Fruit fly (Drosophila melanogaster) whole organism, embryonic: ENCODE measurements around the gene CG31637.

Experiments used
- Antp ChIP-seq: fragments of 200-800 bp; sonication (Bioruptor generic); optimal IDR thresholded peaks from 3 replicates; lab custom pipeline; 2016; ENCODE audit warnings: missing biosample characterization, missing genetic modification characterization
- BEAF-32 ChIP-seq: fragments of 200-800 bp; sonication (Bioruptor generic); optimal IDR thresholded peaks from 3 replicates; lab custom pipeline; 2017; ENCODE audit warnings: missing biosample characterization, missing genetic modification characterization, mild to moderate bottlenecking, moderate library complexity, missing genetic modification reagents
- Bgb ChIP-seq: fragments of 200-800 bp; sonication (Bioruptor generic); IDR thresholded peaks from 2 replicates; pipeline ENCODE4 v1.3.6; 2022; ENCODE audit warnings: missing biosample characterization, missing genetic modification characterization; ENCODE audit not compliant: partially characterized antibody
- CG11504 ChIP-seq: fragments of 200-800 bp; sonication (Bioruptor generic); optimal IDR thresholded peaks from 3 replicates; lab custom pipeline; 2019; ENCODE audit warnings: missing biosample characterization, mild to moderate bottlenecking, missing genetic modification characterization, moderate library complexity
- CG14710 ChIP-seq: fragments of 200-800 bp; sonication (Bioruptor generic); optimal IDR thresholded peaks from 3 replicates; lab custom pipeline; 2019; ENCODE audit warnings: missing biosample characterization, mild to moderate bottlenecking, missing genetic modification characterization, moderate library complexity
- CG14860 ChIP-seq: fragments of 200-800 bp; sonication (Bioruptor generic); IDR thresholded peaks from 3 replicates; pipeline ENCODE4 v1.3.6; 2022; ENCODE audit warnings: missing biosample characterization, missing genetic modification characterization; ENCODE audit not compliant: partially characterized antibody
- CG15514 ChIP-seq: fragments of 200-800 bp; sonication (Bioruptor generic); optimal IDR thresholded peaks from 3 replicates; lab custom pipeline; 2017; ENCODE audit warnings: missing biosample characterization, missing genetic modification characterization, mild to moderate bottlenecking, moderate library complexity, missing genetic modification reagents
- CG15601 ChIP-seq: fragments of 200-800 bp; sonication (Bioruptor generic); optimal IDR thresholded peaks from 3 replicates; lab custom pipeline; 2019; ENCODE audit warnings: missing biosample characterization, mild to moderate bottlenecking, missing genetic modification characterization, moderate library complexity
- CG17186 ChIP-seq: fragments of 200-800 bp; sonication (Bioruptor generic); optimal IDR thresholded peaks from 3 replicates; lab custom pipeline; 2017; ENCODE audit warnings: missing biosample characterization, missing genetic modification reagents, missing genetic modification characterization
- CG18476 ChIP-seq: fragments of 200-800 bp; sonication (Bioruptor generic); optimal IDR thresholded peaks from 2 replicates; lab custom pipeline; 2016; ENCODE audit warnings: missing biosample characterization, mild to moderate bottlenecking, missing genetic modification characterization
- CG2199 ChIP-seq: fragments of 200-800 bp; sonication (Bioruptor generic); IDR thresholded peaks from 3 replicates; pipeline ENCODE4 v1.3.6; 2022; ENCODE audit warnings: missing biosample characterization, missing genetic modification characterization
- CG2678 ChIP-seq: fragments of 200-800 bp; sonication (Bioruptor generic); optimal IDR thresholded peaks from 3 replicates; lab custom pipeline; 2019; ENCODE audit warnings: missing biosample characterization, mild to moderate bottlenecking, missing genetic modification characterization, moderate library complexity
- CG34224 ChIP-seq: fragments of 200-800 bp; sonication (Bioruptor generic); IDR thresholded peaks from 3 replicates; pipeline ENCODE4 v1.3.6; 2022; ENCODE audit warnings: missing biosample characterization, missing genetic modification characterization; ENCODE audit not compliant: partially characterized antibody
- CG34376 ChIP-seq: fragments of 200-800 bp; sonication (Bioruptor generic); optimal IDR thresholded peaks from 2 replicates; lab custom pipeline; 2018; ENCODE audit warnings: missing biosample characterization, mild to moderate bottlenecking, missing genetic modification characterization
- CG4617 ChIP-seq: fragments of 200-800 bp; sonication (Bioruptor generic); optimal IDR thresholded peaks from 3 replicates; lab custom pipeline; 2016; ENCODE audit warnings: missing biosample characterization, missing genetic modification characterization, borderline replicate concordance
- CG6683 ChIP-seq: fragments of 200-800 bp; sonication (Bioruptor generic); optimal IDR thresholded peaks from 2 replicates; lab custom pipeline; 2017; ENCODE audit warnings: missing biosample characterization, mild to moderate bottlenecking, missing genetic modification characterization, missing genetic modification reagents
- CG6791 ChIP-seq: fragments of 200-800 bp; sonication (Bioruptor generic); IDR thresholded peaks from 3 replicates; pipeline ENCODE4 v1.3.6; 2022; ENCODE audit warnings: missing biosample characterization, missing genetic modification characterization; ENCODE audit not compliant: partially characterized antibody
- CG8924 ChIP-seq: fragments of 200-800 bp; optimal IDR thresholded peaks from 3 replicates; lab custom pipeline; 2019; ENCODE audit warnings: missing biosample characterization, mild to moderate bottlenecking, missing genetic modification characterization, moderate library complexity
- CG9215 ChIP-seq: fragments of 200-800 bp; sonication (Bioruptor generic); IDR thresholded peaks from 2 replicates; pipeline ENCODE4 v1.3.6; 2022; ENCODE audit warnings: missing biosample characterization, missing genetic modification characterization
- CG9797 ChIP-seq: fragments of 200-800 bp; sonication (Bioruptor generic); optimal IDR thresholded peaks from 3 replicates; lab custom pipeline; 2018; ENCODE audit warnings: missing biosample characterization, mild to moderate bottlenecking, missing genetic modification characterization
- CHES-1-like ChIP-seq: fragments of 200-800 bp; sonication (Bioruptor generic); optimal IDR thresholded peaks from 2 replicates; lab custom pipeline; 2016; ENCODE audit warnings: missing biosample characterization, missing genetic modification characterization
- CTCF ChIP-seq: fragments of 200-800 bp; sonication (Bioruptor generic); optimal IDR thresholded peaks from 2 replicates; lab custom pipeline; 2017; ENCODE audit warnings: missing biosample characterization, mild to moderate bottlenecking, missing genetic modification characterization, moderate library complexity
- CoRest ChIP-seq: fragments of 200-800 bp; sonication (Bioruptor generic); optimal IDR thresholded peaks from 3 replicates; lab custom pipeline; 2018; ENCODE audit warnings: missing biosample characterization, mild to moderate bottlenecking, missing genetic modification characterization, moderate library complexity
- Dref ChIP-seq: fragments of 200-800 bp; sonication (Bioruptor generic); IDR thresholded peaks from 2 replicates; pipeline ENCODE4 v1.3.6; 2022; ENCODE audit warnings: missing biosample characterization, missing genetic modification characterization
- ERR ChIP-seq: fragments of 200-800 bp; sonication (Bioruptor generic); optimal IDR thresholded peaks from 2 replicates; lab custom pipeline; 2016; ENCODE audit warnings: missing biosample characterization, missing genetic modification characterization
- Ets65A ChIP-seq: fragments of 200-800 bp; sonication (Bioruptor generic); peaks from one replicate; lab custom pipeline; 2016; ENCODE audit warnings: missing biosample characterization, missing genetic modification characterization
- HLH54F ChIP-seq: fragments of 200-800 bp; sonication (Bioruptor generic); optimal IDR thresholded peaks from 3 replicates; lab custom pipeline; 2016; ENCODE audit warnings: missing biosample characterization, missing genetic modification characterization
- Hr3 ChIP-seq: fragments of 200-800 bp; sonication (Bioruptor generic); optimal IDR thresholded peaks from 3 replicates; lab custom pipeline; 2016; ENCODE audit warnings: missing biosample characterization, missing genetic modification characterization
- MBD-R2 ChIP-seq: fragments of 200-800 bp; sonication (Bioruptor generic); IDR thresholded peaks from 2 replicates; pipeline ENCODE4 v1.3.6; 2022; ENCODE audit warnings: missing biosample characterization, missing genetic modification characterization
- MESR4 ChIP-seq: fragments of 200-800 bp; sonication (Bioruptor generic); optimal IDR thresholded peaks from 2 replicates; lab custom pipeline; 2018; ENCODE audit warnings: missing biosample characterization, mild to moderate bottlenecking, missing genetic modification characterization, moderate library complexity
- Med ChIP-seq: fragments of 200-800 bp; sonication (Bioruptor generic); peaks from one replicate; lab custom pipeline; 2016; ENCODE audit warnings: missing biosample characterization, missing genetic modification characterization, mild to moderate bottlenecking, inconsistent platforms, moderate library complexity
- Neu2 ChIP-seq: fragments of 200-800 bp; sonication (Bioruptor generic); optimal IDR thresholded peaks from 3 replicates; lab custom pipeline; 2016; ENCODE audit warnings: missing biosample characterization, missing genetic modification characterization, borderline replicate concordance
- Nf-YB ChIP-seq: fragments of 200-800 bp; sonication (Bioruptor generic); optimal IDR thresholded peaks from 3 replicates; lab custom pipeline; 2019; ENCODE audit warnings: missing biosample characterization, mild to moderate bottlenecking, missing genetic modification characterization, moderate library complexity
- Rfx ChIP-seq: fragments of 200-800 bp; sonication (Bioruptor generic); IDR thresholded peaks from 2 replicates; pipeline ENCODE4 v1.3.6; 2022; ENCODE audit warnings: missing biosample characterization, missing genetic modification characterization
- YL-1 ChIP-seq: fragments of 200-800 bp; sonication (Bioruptor generic); optimal IDR thresholded peaks from 3 replicates; lab custom pipeline; 2017; ENCODE audit warnings: missing biosample characterization, mild to moderate bottlenecking, missing genetic modification characterization
- bigmax ChIP-seq: fragments of 200-800 bp; sonication (Bioruptor generic); optimal IDR thresholded peaks from 2 replicates; lab custom pipeline; 2018; ENCODE audit warnings: missing biosample characterization, mild to moderate bottlenecking, missing genetic modification characterization
- exex ChIP-seq: fragments of 200-800 bp; sonication (Bioruptor generic); optimal IDR thresholded peaks from 4 replicates; lab custom pipeline; 2018; ENCODE audit warnings: missing biosample characterization, mild to moderate bottlenecking, missing genetic modification characterization, moderate library complexity
- gfzf ChIP-seq: fragments of 200-800 bp; sonication (Bioruptor generic); optimal IDR thresholded peaks from 2 replicates; lab custom pipeline; 2016; ENCODE audit warnings: missing biosample characterization, mild to moderate bottlenecking, missing genetic modification characterization, moderate library complexity
- her ChIP-seq: fragments of 200-800 bp; sonication (Bioruptor generic); optimal IDR thresholded peaks from 2 replicates; lab custom pipeline; 2016; ENCODE audit warnings: missing biosample characterization, missing genetic modification characterization
- klu ChIP-seq: fragments of 200-800 bp; sonication (Bioruptor generic); IDR thresholded peaks from 2 replicates; pipeline ENCODE4 v1.3.6; 2022; ENCODE audit warnings: missing biosample characterization, missing genetic modification characterization
- nmo ChIP-seq: fragments of 200-800 bp; sonication (Bioruptor generic); optimal IDR thresholded peaks from 2 replicates; lab custom pipeline; 2018; ENCODE audit warnings: missing biosample characterization, mild to moderate bottlenecking, missing genetic modification characterization, moderate library complexity
- onecut ChIP-seq: fragments of 200-800 bp; sonication (Bioruptor generic); IDR thresholded peaks from 2 replicates; pipeline ENCODE4 v1.3.6; 2022; ENCODE audit warnings: missing biosample characterization, missing genetic modification characterization
- pnt ChIP-seq: fragments of 200-800 bp; sonication (Bioruptor generic); optimal IDR thresholded peaks from 3 replicates; lab custom pipeline; 2016; ENCODE audit warnings: missing biosample characterization, missing genetic modification characterization
- pzg ChIP-seq: fragments of 200-800 bp; sonication (Bioruptor generic); optimal IDR thresholded peaks from 3 replicates; lab custom pipeline; 2018; ENCODE audit warnings: missing biosample characterization, mild to moderate bottlenecking, missing genetic modification characterization, moderate library complexity
- sna ChIP-seq: fragments of 200-800 bp; sonication (Bioruptor generic); IDR thresholded peaks from 2 replicates; pipeline ENCODE4 v1.3.6; 2022; ENCODE audit warnings: missing biosample characterization, missing genetic modification characterization; ENCODE audit not compliant: partially characterized antibody
- stc ChIP-seq: fragments of 200-800 bp; sonication (Bioruptor generic); IDR thresholded peaks from 2 replicates; pipeline ENCODE4 v1.3.6; 2022; ENCODE audit warnings: missing biosample characterization, missing genetic modification characterization
- unc-4 ChIP-seq: fragments of 200-800 bp; sonication (Bioruptor generic); IDR thresholded peaks from 2 replicates; pipeline ENCODE4 v1.3.6; 2022; ENCODE audit warnings: missing biosample characterization, missing genetic modification characterization; ENCODE audit not compliant: partially characterized antibody
- zen ChIP-seq: fragments of 200-800 bp; sonication (Bioruptor generic); optimal IDR thresholded peaks from 3 replicates; lab custom pipeline; 2018; ENCODE audit warnings: missing biosample characterization, mild to moderate bottlenecking, missing genetic modification characterization, moderate library complexity
- zfh2 ChIP-seq: fragments of 200-800 bp; sonication (Bioruptor generic); optimal IDR thresholded peaks from 2 replicates; lab custom pipeline; 2016; ENCODE audit warnings: missing biosample characterization, missing genetic modification characterization

The CG31637 gene

DNA sequence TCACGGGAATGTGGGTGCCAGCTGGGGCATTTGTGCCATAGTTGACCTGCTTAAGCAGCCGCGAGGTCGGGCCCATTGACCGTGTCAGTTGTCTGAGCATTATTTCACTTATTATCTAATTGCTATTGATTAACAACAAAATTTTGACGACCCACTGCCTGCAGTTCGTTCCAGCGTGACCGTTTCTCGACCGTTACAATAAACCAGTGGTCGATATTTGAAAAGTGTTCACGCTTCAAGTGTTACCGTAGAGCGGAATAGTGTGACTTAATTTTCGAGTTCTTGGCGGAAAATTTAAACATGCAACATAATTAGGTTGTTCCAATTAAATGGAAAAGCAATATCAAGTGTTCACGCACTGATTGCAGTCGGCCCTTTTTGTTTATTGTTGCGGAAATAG, 30.9 kb upstream of the CG31637 start, which contains the start of gene HemK1 (continued):
- TF ChIP-seq sna (GFP tag; lab: Robert Waterston, UW) (peak; percentile 7; the same call in 1 of the 2 replicates), MBD-R2 (peak; percentile 86), MESR4 (GFP tag; lab: Kevin White, UChicago) (peak; percentile 75), HLH54F (GFP tag; lab: Kevin White, UChicago) (peak; percentile 7), Neu2 (no peak), CG34224 (0 out of 3 replicates have a peak, but pooled peaks have one; percentile 38), Antp (no peak), Dref (GFP tag; lab: Robert Waterston, UW) (peak; percentile 38; the same call in 1 of the 2 replicates), CG8924 (tag; lab: Kevin White, UChicago) (peak; percentile 3), zfh2 (GFP tag; lab: Kevin White, UChicago) (peak; percentile 4), nmo (GFP tag; lab: Kevin White, UChicago) (peak; percentile 43), Rfx (peak; percentile 40; the same call in 1 of the 2 replicates), exex (tag; lab: Kevin White, UChicago) (peak; percentile 17), CG17186 (GFP tag; lab: Kevin White, UChicago) (peak; percentile 45), YL-1 (GFP tag; lab: Kevin White, UChicago) (peak; percentile 69), ERR (GFP tag; lab: Kevin White, UChicago) (peak; percentile 18), CG18476 (GFP tag; lab: Kevin White, UChicago) (no peak), CG9797 (GFP tag; lab: Kevin White, UChicago) (peak; percentile 99), pzg (peak; percentile 98), CG6791 (GFP tag; lab: Robert Waterston, UW) (peak; percentile 42; the same call in 1 of the 3 replicates), bigmax (GFP tag; lab: Kevin White, UChicago) (no peak), gfzf (GFP tag; lab: Kevin White, UChicago) (peak; percentile 97), unc-4 (GFP tag; lab: Robert Waterston, UW) (peak; percentile 59), BEAF-32 (GFP tag; lab: Kevin White, UChicago) (peak; percentile 69), CHES-1-like (GFP tag; lab: Kevin White, UChicago) (peak; percentile 2), CG11504 (peak; percentile 42), Hr3 (GFP tag; lab: Kevin White, UChicago) (peak; percentile 4), CG2678 (peak; percentile 18), Bgb (GFP tag; lab: Robert Waterston, UW) (peak; percentile 70), stc (GFP tag; lab: Robert Waterston, UW) (no peak), CG15601 (tag; lab: Kevin White, UChicago) (peak; percentile 31), klu (GFP tag; lab: Robert Waterston, UW) (no peak), onecut (GFP tag; lab: Robert Waterston, UW) (peak; percentile 78), CoRest (tag; lab: Kevin White, UChicago) (peak; percentile 54), CG14860 (no peak), CG15514 (GFP tag; lab: Kevin White, UChicago) (peak; percentile 84), pnt (GFP tag; lab: Kevin White, UChicago) (no peak), Ets65A (GFP tag; lab: Kevin White, UChicago) (peak; percentile 83), CG2199 (GFP tag; lab: Robert Waterston, UW) (0 out of 3 replicates have a peak, but pooled peaks have one; percentile 29), CG14710 (peak; percentile 72), CG9215 (GFP tag; lab: Robert Waterston, UW) (no peak), her (GFP tag; lab: Kevin White, UChicago) (peak; percentile 27), CG6683 (GFP tag; lab: Kevin White, UChicago) (no peak), Med (peak; percentile 83), CG4617 (GFP tag; lab: Kevin White, UChicago) (peak; percentile 55), CTCF (peak; percentile 42), zen (tag; lab: Kevin White, UChicago) (peak; percentile 28), Nf-YB (peak; percentile 7), CG34376 (GFP tag; lab: Kevin White, UChicago) (peak; percentile 40)
